Fruit fly (Drosophila melanogaster): Measurements from ENCODE around the gene CG7800.
A peak's percentile ranks its signal among the peaks of the same experiment; 100 is the strongest.

CG7800 gene

dm6 chr3R:8251532-8251931 is 33.8 kb downstream of the CG7800 start:
- TF ChIP-seq CG14441 (GFP tag; IDR thresholded peaks at IDR 0.05) (no peak), CG3065 (GFP tag; optimal IDR thresholded peaks at IDR 0.05) (no peak), chinmo (GFP tag; IDR thresholded peaks at IDR 0.05; ENCODE audit: partially characterized antibody) (0 out of 4 replicates have a peak, but pooled peaks have one; percentile 24), CG18764 (GFP tag; optimal IDR thresholded peaks at IDR 0.05) (no peak), ash1 (GFP tag; optimal IDR thresholded peaks at IDR 0.05) (no peak), pan (optimal IDR thresholded peaks at IDR 0.05) (no peak), pan (GFP tag; optimal IDR thresholded peaks at IDR 0.05 in 1 of 2, IDR thresholded peaks at IDR 0.05 in 1 of 2) (peak in 1 of 2 experiments; percentile 4), CG14710 (tag; optimal IDR thresholded peaks at IDR 0.05) (peak; percentile 14), Rx (GFP tag; IDR thresholded peaks at IDR 0.05) (no peak), zen (tag; optimal IDR thresholded peaks at IDR 0.05) (peak; percentile 32), pzg (GFP tag; optimal IDR thresholded peaks at IDR 0.05) (no peak), Antp (GFP tag; optimal IDR thresholded peaks at IDR 0.05) (no peak), CG17186 (GFP tag; optimal IDR thresholded peaks at IDR 0.05) (no peak), cad (GFP tag; optimal IDR thresholded peaks at IDR 0.05) (peak; percentile 36), CG34422 (GFP tag; IDR thresholded peaks at IDR 0.05) (no peak), CG10431 (GFP tag; optimal IDR thresholded peaks at IDR 0.05) (peak; percentile 58), luna (GFP tag; optimal IDR thresholded peaks at IDR 0.05) (no peak), sisA (GFP tag; IDR thresholded peaks at IDR 0.05) (no peak), crol (GFP tag; IDR thresholded peaks at IDR 0.05) (no peak; the same call in 1 of the 2 replicates), grn (GFP tag; optimal IDR thresholded peaks at IDR 0.05) (peak; percentile 66), CG2199 (GFP tag; IDR thresholded peaks at IDR 0.05) (peak; percentile 69; the same call in 1 of the 3 replicates), CG33557 (GFP tag; optimal IDR thresholded peaks at IDR 0.05) (peak; percentile 64), CG18011 (GFP tag; optimal IDR thresholded peaks at IDR 0.05) (no peak), kni (GFP tag; optimal IDR thresholded peaks at IDR 0.05) (no peak), pros (GFP tag; optimal IDR thresholded peaks at IDR 0.05) (peak; percentile 19), CG6765 (GFP tag; optimal IDR thresholded peaks at IDR 0.05) (no peak), nom (GFP tag; optimal IDR thresholded peaks at IDR 0.05) (no peak), z (GFP tag; IDR thresholded peaks at IDR 0.05) (no peak), fd64A (GFP tag; optimal IDR thresholded peaks at IDR 0.05) (no peak), chm (GFP tag; IDR thresholded peaks at IDR 0.05) (no peak), Blimp-1 (GFP tag; optimal IDR thresholded peaks at IDR 0.05) (peak; percentile 99), fd96Cb (tag; optimal IDR thresholded peaks at IDR 0.05) (no peak), Neu2 (GFP tag; optimal IDR thresholded peaks at IDR 0.05; ENCODE audit: borderline replicate concordance) (no peak), Ets65A (GFP tag) (peak; percentile 43), Adf1 (GFP tag; IDR thresholded peaks at IDR 0.05) (peak; percentile 88), al (GFP tag; IDR thresholded peaks at IDR 0.05) (no peak), psq (GFP tag; optimal IDR thresholded peaks at IDR 0.05) (no peak), cg (GFP tag; optimal IDR thresholded peaks at IDR 0.05) (no peak), Fer2 (tag; optimal IDR thresholded peaks at IDR 0.05) (no peak), tll (GFP tag; optimal IDR thresholded peaks at IDR 0.05) (peak in 1 of 2 experiments; percentile 83), danr (GFP tag; IDR thresholded peaks at IDR 0.05) (no peak), ken (GFP tag; IDR thresholded peaks at IDR 0.05) (no peak), Trl (optimal IDR thresholded peaks at IDR 0.05) (peak in 1 of 2 experiments; percentile 16), Trl (GFP tag; optimal IDR thresholded peaks at IDR 0.05) (no peak), CG15479 (GFP tag; optimal IDR thresholded peaks at IDR 0.05) (peak; percentile 95), sob (GFP tag; IDR thresholded peaks at IDR 0.05) (no peak), inv (GFP tag; IDR thresholded peaks at IDR 0.05; ENCODE audit: partially characterized antibody) (no peak), caup (GFP tag; optimal IDR thresholded peaks at IDR 0.05; ENCODE audit: severe bottlenecking) (no peak), vvl (GFP tag; IDR thresholded peaks at IDR 0.05) (peak; percentile 39; the same call in 1 of the 2 replicates), E2f1 (GFP tag; IDR thresholded peaks at IDR 0.05) (0 out of 2 replicates have a peak, but pooled peaks have one; percentile 18), onecut (GFP tag; IDR thresholded peaks at IDR 0.05) (0 out of 2 replicates have a peak, but pooled peaks have one; percentile 12)

All from whole organism, embryonic.